Fruit fly (Drosophila melanogaster) whole organism: ENCODE results near the gene Eip74EF.

Experiments used
- CG8478 ChIP-seq: fragments of >200 bp; optimal IDR thresholded peaks from 2 replicates; lab custom pipeline; 2018; ENCODE audit warnings: inconsistent platforms
- EcR ChIP-seq, 2 experiments: fragments of >200 bp; optimal IDR thresholded peaks; 2 replicates each; lab custom pipeline; 2017; ENCODE audit warnings: missing biosample characterization in 2 of 2, missing genetic modification characterization in 2 of 2, missing genetic modification reagents in 2 of 2
- pan ChIP-seq: fragments of >200 bp; optimal IDR thresholded peaks from 2 replicates; lab custom pipeline; 2017
- psq ChIP-seq: fragments of >200 bp; optimal IDR thresholded peaks from 2 replicates; lab custom pipeline; 2017
- usp ChIP-seq: fragments of >200 bp; optimal IDR thresholded peaks from 2 replicates; lab custom pipeline; 2017; ENCODE audit warnings: missing biosample characterization, missing genetic modification characterization, mixed read lengths

DNA sequence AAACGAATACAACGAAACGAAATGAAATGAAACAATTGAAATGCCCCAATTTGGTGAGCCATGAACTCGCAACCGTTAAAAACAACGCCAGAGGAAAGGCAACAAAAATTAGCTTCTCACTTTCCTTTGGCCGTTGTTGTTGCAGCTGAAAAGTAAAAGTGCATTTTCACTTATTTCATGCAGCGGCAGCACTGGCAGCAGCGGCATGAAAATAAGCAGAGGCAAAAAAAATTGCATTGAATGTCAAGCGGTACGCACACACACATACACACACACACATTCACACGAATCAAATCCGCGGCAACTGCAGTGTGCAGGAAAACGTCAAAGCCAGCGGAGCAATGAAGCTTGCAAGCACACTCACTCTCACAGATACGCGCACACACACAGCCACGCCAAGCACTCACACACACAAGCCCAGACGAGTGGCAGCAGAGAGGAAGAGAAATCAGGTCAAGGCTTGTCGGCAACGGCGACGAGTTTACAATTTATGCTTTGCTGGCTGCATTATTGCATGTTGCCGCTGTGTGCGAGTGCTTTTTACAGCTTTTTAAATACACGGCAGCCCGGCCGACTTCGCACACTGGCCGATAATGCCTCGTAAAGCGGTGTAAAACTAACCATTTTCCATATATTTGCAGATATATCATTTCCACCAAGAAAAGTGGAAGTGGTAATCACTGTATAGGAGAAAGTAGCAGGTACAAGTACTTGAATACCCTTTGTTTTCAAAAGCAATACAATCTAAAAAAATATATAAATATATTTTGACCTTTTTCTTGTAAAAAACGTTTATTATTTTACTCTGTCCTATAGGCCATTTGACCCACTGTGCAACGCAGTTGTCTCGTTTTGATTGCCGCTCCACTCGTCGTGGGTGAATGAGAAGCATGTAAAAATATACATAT is 52.5 kb downstream of the Eip74EF start:
- TF ChIP-seq CG8478 (lab: Kevin White, UChicago) = no peak
- TF ChIP-seq EcR (GFP tag; optimal IDR thresholded peaks at IDR 0.05; lab: Kevin White, UChicago) = peak in 1 of 2 experiments; percentile 44
- TF ChIP-seq usp (GFP tag; lab: Kevin White, UChicago) = no peak
- no peak for TF ChIP-seq pan (lab: Kevin White, UChicago)
- TF ChIP-seq psq (lab: Kevin White, UChicago) = no peak
